Fruit fly (Drosophila melanogaster): ENCODE results near the gene Cyp9f3.

The Cyp9f3 gene

DNA sequence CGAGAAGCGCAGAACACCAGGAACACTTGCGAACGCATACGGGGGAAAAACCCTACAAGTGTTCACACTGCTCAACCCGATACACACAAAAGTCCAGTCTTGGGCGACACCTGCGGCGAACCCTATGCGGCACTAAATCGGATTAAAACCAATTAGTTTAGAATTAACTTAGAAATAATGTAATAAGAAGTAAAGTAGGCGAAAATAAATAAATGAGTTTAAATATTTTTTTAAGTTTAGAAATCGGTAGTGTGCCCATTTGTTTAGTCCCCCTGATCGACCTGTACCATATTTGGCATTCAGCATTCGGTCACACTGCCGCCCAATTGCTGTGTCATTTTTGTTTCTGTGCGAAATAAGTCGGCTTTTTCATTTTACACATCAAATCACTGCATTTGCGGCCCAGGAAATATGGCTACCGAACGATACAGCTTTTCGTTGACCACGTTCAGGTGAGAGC, 32.3 kb upstream of the Cyp9f3 start, which contains the start of gene Prosalpha2:
Gene Prosalpha2 (plus strand): TSS at position 292 of the 460 bp plus-strand sequence.
- TF ChIP-seq CG12768 (GFP tag; optimal IDR thresholded peaks at IDR 0.05), result no peak
- TF ChIP-seq cnc (optimal IDR thresholded peaks at IDR 0.05), result peak; percentile 84 to 99
- no peak for TF ChIP-seq CG11617 (GFP tag; optimal IDR thresholded peaks at IDR 0.05)
- TF ChIP-seq CG5204 (GFP tag; optimal IDR thresholded peaks at IDR 0.05), result no peak
- no peak for TF ChIP-seq CG14711 (tag; optimal IDR thresholded peaks at IDR 0.05)
- TF ChIP-seq cic (GFP tag; optimal IDR thresholded peaks at IDR 0.05), result no peak
- no peak for TF ChIP-seq CG7101 (tag; optimal IDR thresholded peaks at IDR 0.05)
- no peak for TF ChIP-seq Clk (GFP tag; optimal IDR thresholded peaks at IDR 0.05)
- TF ChIP-seq kay (GFP tag; ENCODE audit: borderline replicate concordance), result no peak
- TF ChIP-seq bab1 (GFP tag; optimal IDR thresholded peaks at IDR 0.05), result no peak
- no peak for TF ChIP-seq CG7045 (GFP tag; optimal IDR thresholded peaks at IDR 0.05)
- TF ChIP-seq pad (GFP tag; optimal IDR thresholded peaks at IDR 0.05), result no peak
- TF ChIP-seq CG1620 (GFP tag; optimal IDR thresholded peaks at IDR 0.05), result no peak
- TF ChIP-seq Hr96 (GFP tag; optimal IDR thresholded peaks at IDR 0.05), result no peak
- TF ChIP-seq Mnt (GFP tag; optimal IDR thresholded peaks at IDR 0.05), result peak; percentile 18
- TF ChIP-seq Crg-1 (GFP tag; optimal IDR thresholded peaks at IDR 0.05), result no peak
- TF ChIP-seq tj (GFP tag; optimal IDR thresholded peaks at IDR 0.05), result no peak

DNA sequence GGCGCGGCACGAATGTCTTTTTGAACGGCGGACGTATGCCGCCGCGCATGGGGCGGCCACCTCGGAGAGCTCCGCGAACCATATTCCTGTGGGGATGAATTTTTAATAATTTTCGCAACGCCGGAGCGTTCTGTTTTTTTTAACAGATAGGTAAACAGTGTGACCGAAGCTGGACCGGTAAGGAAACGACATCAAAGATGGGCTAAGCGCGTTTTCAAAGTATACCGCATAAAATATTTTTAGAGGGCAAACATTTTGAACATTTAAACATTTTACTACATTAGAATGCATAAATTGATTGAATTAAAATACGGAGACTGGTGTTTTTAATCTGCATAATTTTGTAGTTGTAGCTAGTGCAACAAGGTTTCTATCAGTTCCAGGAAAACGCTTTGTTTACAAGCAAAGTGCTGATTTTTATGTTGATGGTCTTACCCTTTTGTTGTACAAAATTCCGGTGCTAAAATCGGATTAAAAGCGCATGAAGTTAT, 30.4 kb upstream of the Cyp9f3 start, which contains the start of the genes CG5641 and CG5245:
Gene CG5641 (minus strand): TSS at position 163 of the 491 bp plus-strand sequence.
Gene CG5245 (plus strand): TSS at position 441 of the 491 bp plus-strand sequence.
- peak; percentile 31 for TF ChIP-seq bab1 (GFP tag; optimal IDR thresholded peaks at IDR 0.05)
- TF ChIP-seq CG33017 (tag; optimal IDR thresholded peaks at IDR 0.05), result no peak
- no peak for TF ChIP-seq CG5204 (GFP tag; optimal IDR thresholded peaks at IDR 0.05)
- TF ChIP-seq toe (GFP tag; optimal IDR thresholded peaks at IDR 0.05), result no peak
- TF ChIP-seq Mnt (GFP tag; optimal IDR thresholded peaks at IDR 0.05), result no peak
- TF ChIP-seq cnc (optimal IDR thresholded peaks at IDR 0.05), result peak in 1 of 2 experiments; percentile 58
- no peak for TF ChIP-seq tj (GFP tag; optimal IDR thresholded peaks at IDR 0.05)

DNA sequence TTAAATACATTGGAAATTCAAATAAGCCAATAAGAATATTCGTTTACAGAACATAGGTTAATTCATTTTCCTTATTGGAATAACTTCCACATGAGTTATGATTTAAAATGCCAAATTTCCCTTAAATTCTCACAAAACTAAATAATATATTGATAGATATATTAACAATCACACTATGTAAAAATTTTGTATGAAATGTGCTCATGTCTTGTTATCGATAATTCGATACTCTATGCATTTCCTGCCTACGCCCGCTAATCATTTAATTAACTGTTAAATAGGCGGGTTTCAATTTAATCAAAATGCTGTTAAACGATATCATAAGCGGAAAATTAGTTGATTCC, 27.6 kb upstream of the Cyp9f3 start, which contains the start of gene NANS:
Gene NANS (plus strand): TSS at position 269 of the 344 bp plus-strand sequence.
- no peak for TF ChIP-seq CG33017 (tag; optimal IDR thresholded peaks at IDR 0.05)
- no peak for TF ChIP-seq CG5204 (GFP tag; optimal IDR thresholded peaks at IDR 0.05)
- TF ChIP-seq Mnt (GFP tag; optimal IDR thresholded peaks at IDR 0.05), result no peak
- TF ChIP-seq CG12768 (GFP tag; optimal IDR thresholded peaks at IDR 0.05), result no peak
- no peak for TF ChIP-seq CG14711 (tag; optimal IDR thresholded peaks at IDR 0.05)
- TF ChIP-seq Hr96 (GFP tag; optimal IDR thresholded peaks at IDR 0.05), result no peak
- no peak for TF ChIP-seq tj (GFP tag; optimal IDR thresholded peaks at IDR 0.05)
- TF ChIP-seq bab1 (GFP tag; optimal IDR thresholded peaks at IDR 0.05), result no peak
- TF ChIP-seq cnc (optimal IDR thresholded peaks at IDR 0.05), result no peak
- TF ChIP-seq toe (GFP tag; optimal IDR thresholded peaks at IDR 0.05), result no peak
- TF ChIP-seq Clk (GFP tag; optimal IDR thresholded peaks at IDR 0.05), result no peak
- no peak for TF ChIP-seq Crg-1 (GFP tag; optimal IDR thresholded peaks at IDR 0.05)
- TF ChIP-seq kay (GFP tag; ENCODE audit: borderline replicate concordance), result no peak
- TF ChIP-seq CG7045 (GFP tag; optimal IDR thresholded peaks at IDR 0.05), result no peak
- TF ChIP-seq cic (GFP tag; optimal IDR thresholded peaks at IDR 0.05), result no peak
- no peak for TF ChIP-seq CG11617 (GFP tag; optimal IDR thresholded peaks at IDR 0.05)

DNA sequence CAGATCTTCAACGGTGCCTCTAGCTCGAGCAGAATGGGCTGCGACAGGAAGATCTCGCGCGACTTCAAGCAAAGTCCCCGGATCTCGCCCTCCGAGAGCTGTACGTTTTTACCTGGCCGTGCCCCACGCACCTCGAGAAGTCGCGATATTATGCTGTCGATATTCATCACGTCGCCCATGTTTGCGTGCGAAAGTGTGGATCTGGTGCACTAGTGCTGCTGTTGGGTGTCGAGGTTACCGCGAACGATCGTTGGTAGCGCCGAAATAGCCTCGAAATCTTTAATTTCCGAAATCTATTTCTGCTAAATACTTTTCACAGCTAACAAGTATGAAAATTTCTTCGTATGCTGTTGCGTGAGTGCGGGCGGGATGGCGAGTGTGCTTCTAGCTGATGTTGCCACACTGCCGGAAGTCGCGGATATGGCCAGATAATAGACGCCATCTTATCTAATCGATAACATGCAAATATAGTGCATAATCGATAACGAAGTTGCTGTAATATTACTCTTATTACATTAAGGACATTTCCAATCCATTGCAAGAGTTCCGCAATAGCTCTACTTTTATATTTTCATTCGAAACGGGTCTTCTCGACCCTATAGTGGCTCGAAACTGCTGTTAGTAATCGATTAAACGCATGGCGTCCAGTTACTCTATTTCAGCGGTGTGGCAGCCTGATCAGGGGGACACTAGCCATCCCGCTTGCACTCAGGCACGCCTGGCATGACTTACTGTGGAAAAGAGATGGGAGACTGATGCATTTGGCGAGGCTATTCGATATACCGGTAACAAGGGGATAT, 27.0 kb upstream of the Cyp9f3 start, which contains the start of gene Pp1-87B:
Gene Pp1-87B (minus strand): TSS at position 408 of the 800 bp plus-strand sequence.
- TF ChIP-seq CG7045 (GFP tag; optimal IDR thresholded peaks at IDR 0.05) (peak; percentile 51), pad (GFP tag; optimal IDR thresholded peaks at IDR 0.05) (peak; percentile 58), CG5204 (GFP tag; optimal IDR thresholded peaks at IDR 0.05) (no peak), kay (GFP tag; ENCODE audit: borderline replicate concordance) (no peak), Crg-1 (GFP tag; optimal IDR thresholded peaks at IDR 0.05) (peak; percentile 4), CG11617 (GFP tag; optimal IDR thresholded peaks at IDR 0.05) (peak; percentile 33), Clk (GFP tag; optimal IDR thresholded peaks at IDR 0.05) (peak; percentile 22), CG33017 (tag; optimal IDR thresholded peaks at IDR 0.05) (no peak), ovo (GFP tag; optimal IDR thresholded peaks at IDR 0.05) (no peak), tj (GFP tag; optimal IDR thresholded peaks at IDR 0.05) (peak; percentile 27), cic (GFP tag; optimal IDR thresholded peaks at IDR 0.05) (no peak), CG14711 (tag; optimal IDR thresholded peaks at IDR 0.05) (no peak), Hr96 (GFP tag; optimal IDR thresholded peaks at IDR 0.05) (no peak), CG1620 (GFP tag; optimal IDR thresholded peaks at IDR 0.05) (peak; percentile 40), cnc (optimal IDR thresholded peaks at IDR 0.05) (no peak), CG7101 (tag; optimal IDR thresholded peaks at IDR 0.05) (peak; percentile 24), Mnt (GFP tag; optimal IDR thresholded peaks at IDR 0.05) (peak; percentile 25), CG12768 (GFP tag; optimal IDR thresholded peaks at IDR 0.05) (no peak), toe (GFP tag; optimal IDR thresholded peaks at IDR 0.05) (no peak), bab1 (GFP tag; optimal IDR thresholded peaks at IDR 0.05) (peak; percentile 4)

DNA sequence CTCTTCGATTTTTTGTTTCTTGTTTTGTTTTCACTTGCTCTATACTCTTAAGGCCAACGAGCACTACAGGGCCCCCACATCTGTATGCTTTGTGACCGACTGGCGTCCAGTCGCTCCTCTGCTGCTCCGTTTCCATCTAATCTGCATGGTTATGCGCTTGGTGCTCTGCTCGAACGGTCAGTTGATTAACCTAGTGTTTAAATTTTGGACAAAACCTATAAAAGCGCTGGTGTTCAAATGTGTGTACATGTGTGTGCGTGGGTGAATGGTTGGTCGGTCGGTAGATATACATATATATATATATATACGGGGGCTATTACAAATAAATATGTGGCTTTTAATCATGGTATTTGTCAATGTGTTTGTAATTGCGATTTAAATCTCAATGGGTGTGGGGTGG, 25.3 kb upstream of the Cyp9f3 start:
- no peak for TF ChIP-seq cnc (optimal IDR thresholded peaks at IDR 0.05)
- no peak for TF ChIP-seq Clk (GFP tag; optimal IDR thresholded peaks at IDR 0.05)
- TF ChIP-seq CG1620 (GFP tag; optimal IDR thresholded peaks at IDR 0.05), result no peak
- TF ChIP-seq kay (GFP tag; ENCODE audit: borderline replicate concordance), result no peak
- TF ChIP-seq CG12768 (GFP tag; optimal IDR thresholded peaks at IDR 0.05), result no peak
- no peak for TF ChIP-seq CG14711 (tag; optimal IDR thresholded peaks at IDR 0.05)
- TF ChIP-seq pad (GFP tag; optimal IDR thresholded peaks at IDR 0.05), result no peak
- TF ChIP-seq Mnt (GFP tag; optimal IDR thresholded peaks at IDR 0.05), result no peak
- no peak for TF ChIP-seq Crg-1 (GFP tag; optimal IDR thresholded peaks at IDR 0.05)
- TF ChIP-seq Hr96 (GFP tag; optimal IDR thresholded peaks at IDR 0.05), result no peak
- no peak for TF ChIP-seq CG33017 (tag; optimal IDR thresholded peaks at IDR 0.05)
- TF ChIP-seq CG11617 (GFP tag; optimal IDR thresholded peaks at IDR 0.05), result no peak
- no peak for TF ChIP-seq CG5204 (GFP tag; optimal IDR thresholded peaks at IDR 0.05)
